Fruit fly (Drosophila melanogaster) whole organism, embryonic: ENCODE measurements around the gene CG7080.

ENCODE experiments used
- Antp ChIP-seq: fragments of 200-800 bp; sonication (Bioruptor generic); optimal IDR thresholded peaks from 3 replicates; lab custom pipeline; 2016; ENCODE audit warnings: missing biosample characterization, missing genetic modification characterization
- C15 ChIP-seq: fragments of 200-800 bp; sonication (Bioruptor generic); IDR thresholded peaks from 3 replicates; pipeline ENCODE4 v1.3.6; 2022; ENCODE audit warnings: missing biosample characterization, missing genetic modification characterization
- CG10147 ChIP-seq: fragments of 200-800 bp; sonication (Bioruptor generic); optimal IDR thresholded peaks from 2 replicates; lab custom pipeline; 2019; ENCODE audit warnings: missing biosample characterization, mild to moderate bottlenecking, missing genetic modification characterization, moderate library complexity
- CG10209 ChIP-seq: fragments of 200-800 bp; sonication (Bioruptor generic); optimal IDR thresholded peaks from 3 replicates; lab custom pipeline; 2017; ENCODE audit warnings: missing biosample characterization, mild to moderate bottlenecking, missing genetic modification characterization, missing genetic modification reagents
- CG12744 ChIP-seq: fragments of 200-800 bp; sonication (Bioruptor generic); optimal IDR thresholded peaks from 2 replicates; lab custom pipeline; 2016; ENCODE audit warnings: missing biosample characterization, missing genetic modification characterization
- CG14050 ChIP-seq: fragments of 200-800 bp; sonication (Bioruptor generic); IDR thresholded peaks from 3 replicates; pipeline ENCODE4 v1.3.6; 2022; ENCODE audit warnings: missing biosample characterization, missing genetic modification characterization
- CG14441 ChIP-seq: fragments of 200-800 bp; sonication (Bioruptor generic); IDR thresholded peaks from 2 replicates; pipeline ENCODE4 v1.3.6; 2022; ENCODE audit warnings: missing biosample characterization, missing genetic modification characterization
- CG15514 ChIP-seq: fragments of 200-800 bp; sonication (Bioruptor generic); optimal IDR thresholded peaks from 3 replicates; lab custom pipeline; 2017; ENCODE audit warnings: missing biosample characterization, missing genetic modification characterization, mild to moderate bottlenecking, moderate library complexity, missing genetic modification reagents
- CG17328 ChIP-seq: fragments of 200-800 bp; sonication (Bioruptor generic); IDR thresholded peaks from 2 replicates; pipeline ENCODE4 v1.3.6; 2022; ENCODE audit warnings: missing biosample characterization, missing genetic modification characterization
- CG17568 ChIP-seq: fragments of 200-800 bp; sonication (Bioruptor generic); optimal IDR thresholded peaks from 2 replicates; lab custom pipeline; 2018; ENCODE audit warnings: missing biosample characterization, mild to moderate bottlenecking, missing genetic modification characterization, moderate library complexity
- CG18764 ChIP-seq: fragments of 200-800 bp; sonication (Bioruptor generic); optimal IDR thresholded peaks from 3 replicates; lab custom pipeline; 2016; ENCODE audit warnings: missing biosample characterization, missing genetic modification characterization
- CG2202 ChIP-seq: fragments of 200-800 bp; sonication (Bioruptor generic); optimal IDR thresholded peaks from 2 replicates; lab custom pipeline; 2018; ENCODE audit warnings: missing biosample characterization, mild to moderate bottlenecking, missing genetic modification characterization
- CG33213 ChIP-seq: fragments of 200-800 bp; sonication (Bioruptor generic); optimal IDR thresholded peaks from 3 replicates; lab custom pipeline; 2016; ENCODE audit warnings: missing biosample characterization, missing genetic modification characterization
- CG6272 ChIP-seq: fragments of 200-800 bp; sonication (Bioruptor generic); IDR thresholded peaks from 2 replicates; pipeline ENCODE4 v1.3.6; 2022; ENCODE audit warnings: missing biosample characterization, missing genetic modification characterization
- CG7271 ChIP-seq: fragments of 200-800 bp; sonication (Bioruptor generic); optimal IDR thresholded peaks from 2 replicates; lab custom pipeline; 2018; ENCODE audit warnings: missing biosample characterization, mild to moderate bottlenecking, missing genetic modification characterization, moderate library complexity
- CG7745 ChIP-seq: fragments of 200-800 bp; sonication (Bioruptor generic); optimal IDR thresholded peaks from 2 replicates; lab custom pipeline; 2018; ENCODE audit warnings: missing biosample characterization, mild to moderate bottlenecking, missing genetic modification characterization, moderate library complexity
- CG8478 ChIP-seq: fragments of >200 bp; optimal IDR thresholded peaks from 2 replicates; lab custom pipeline; 2018
- CG9215 ChIP-seq: fragments of 200-800 bp; sonication (Bioruptor generic); IDR thresholded peaks from 2 replicates; pipeline ENCODE4 v1.3.6; 2022; ENCODE audit warnings: missing biosample characterization, missing genetic modification characterization
- CG9609 ChIP-seq: fragments of 200-800 bp; sonication (Bioruptor generic); optimal IDR thresholded peaks from 3 replicates; lab custom pipeline; 2016; ENCODE audit warnings: missing biosample characterization, missing genetic modification characterization
- CG9932 ChIP-seq: fragments of 200-800 bp; sonication (Bioruptor generic); IDR thresholded peaks from 2 replicates; pipeline ENCODE4 v1.3.6; 2022; ENCODE audit warnings: missing biosample characterization, missing genetic modification characterization
- CHES-1-like ChIP-seq: fragments of 200-800 bp; sonication (Bioruptor generic); optimal IDR thresholded peaks from 2 replicates; lab custom pipeline; 2016; ENCODE audit warnings: missing biosample characterization, missing genetic modification characterization
- ERR ChIP-seq: fragments of 200-800 bp; sonication (Bioruptor generic); optimal IDR thresholded peaks from 2 replicates; lab custom pipeline; 2016; ENCODE audit warnings: missing biosample characterization, missing genetic modification characterization
- Hr51 ChIP-seq, 2 experiments: fragments of 200-800 bp; sonication (Bioruptor generic); optimal IDR thresholded peaks; 2 replicates in 1 of 2; 3 replicates in 1 of 2; lab custom pipeline; 2016 to 2018; ENCODE audit warnings: missing biosample characterization in 2 of 2, missing genetic modification characterization in 2 of 2, mild to moderate bottlenecking in 1 of 2, moderate library complexity in 1 of 2
- Hr78 ChIP-seq, 2 experiments: fragments of 200-800 bp in 1 of 2; fragments of >200 bp in 1 of 2; sonication (Bioruptor generic) in 1 of 2; optimal IDR thresholded peaks; 2 replicates each; lab custom pipeline; 2017 to 2019; ENCODE audit warnings: missing biosample characterization in 2 of 2, missing genetic modification characterization in 2 of 2, mild to moderate bottlenecking in 1 of 2, moderate library complexity in 1 of 2
- Meics ChIP-seq: fragments of 200-800 bp; sonication (Bioruptor generic); optimal IDR thresholded peaks from 2 replicates; lab custom pipeline; 2017; ENCODE audit warnings: missing biosample characterization, mild to moderate bottlenecking, missing genetic modification characterization
- Mes4 ChIP-seq: fragments of 200-800 bp; sonication (Bioruptor generic); optimal IDR thresholded peaks from 2 replicates; lab custom pipeline; 2016; ENCODE audit warnings: missing biosample characterization, missing genetic modification characterization
- NFAT ChIP-seq: fragments of 200-800 bp; sonication (Bioruptor generic); IDR thresholded peaks from 2 replicates; pipeline ENCODE4 v1.3.6; 2022; ENCODE audit warnings: missing biosample characterization, missing genetic modification characterization
- Nf-YB ChIP-seq: fragments of 200-800 bp; sonication (Bioruptor generic); optimal IDR thresholded peaks from 3 replicates; lab custom pipeline; 2019; ENCODE audit warnings: missing biosample characterization, mild to moderate bottlenecking, missing genetic modification characterization, moderate library complexity
- NfI ChIP-seq: fragments of 200-800 bp; sonication (Bioruptor generic); optimal IDR thresholded peaks from 3 replicates; lab custom pipeline; 2018; ENCODE audit warnings: missing biosample characterization, mild to moderate bottlenecking, missing genetic modification characterization, moderate library complexity
- Optix ChIP-seq: fragments of 200-800 bp; sonication (Bioruptor generic); IDR thresholded peaks from 3 replicates; pipeline ENCODE4 v1.3.6; 2022; ENCODE audit warnings: missing biosample characterization, missing genetic modification characterization
- Usf ChIP-seq: fragments of 200-800 bp; sonication (Bioruptor generic); optimal IDR thresholded peaks from 2 replicates; lab custom pipeline; 2017; ENCODE audit warnings: missing genotype, missing biosample characterization, missing genetic modification characterization
- YL-1 ChIP-seq: fragments of 200-800 bp; sonication (Bioruptor generic); optimal IDR thresholded peaks from 3 replicates; lab custom pipeline; 2017; ENCODE audit warnings: missing biosample characterization, mild to moderate bottlenecking, missing genetic modification characterization
- ab ChIP-seq: fragments of 200-800 bp; sonication (Bioruptor generic); optimal IDR thresholded peaks from 2 replicates; lab custom pipeline; 2016; ENCODE audit warnings: missing biosample characterization, missing genetic modification characterization
- ash1 ChIP-seq: fragments of 200-800 bp; sonication (Bioruptor generic); optimal IDR thresholded peaks from 2 replicates; lab custom pipeline; 2018; ENCODE audit warnings: missing biosample characterization, mild to moderate bottlenecking, missing genetic modification characterization
- crol ChIP-seq: fragments of 200-800 bp; sonication (Bioruptor generic); IDR thresholded peaks from 2 replicates; pipeline ENCODE4 v1.3.6; 2022; ENCODE audit warnings: missing biosample characterization, missing genetic modification characterization
- danr ChIP-seq: fragments of 200-800 bp; sonication (Bioruptor generic); IDR thresholded peaks from 2 replicates; pipeline ENCODE4 v1.3.6; 2022; ENCODE audit warnings: missing biosample characterization, missing genetic modification characterization
- ewg ChIP-seq: fragments of 200-800 bp; sonication (Bioruptor generic); optimal IDR thresholded peaks from 3 replicates; lab custom pipeline; 2017; ENCODE audit warnings: mild to moderate bottlenecking, missing biosample characterization, missing genetic modification reagents, missing genetic modification characterization
- hkb ChIP-seq, 2 experiments: fragments of 200-800 bp in 1 of 2; fragments of >200 bp in 1 of 2; sonication (Bioruptor generic) in 1 of 2; IDR thresholded peaks in 1 of 2; optimal IDR thresholded peaks in 1 of 2; 2 replicates each; pipeline versions ENCODE4 v1.3.6 to Lab custom; 2017 to 2022; ENCODE audit warnings: missing biosample characterization in 1 of 2, missing genetic modification characterization in 1 of 2
- jumu ChIP-seq: fragments of 200-800 bp; sonication (Bioruptor generic); optimal IDR thresholded peaks from 3 replicates; lab custom pipeline; 2016; ENCODE audit warnings: missing biosample characterization, missing genetic modification characterization
- lilli ChIP-seq: fragments of 200-800 bp; sonication (Bioruptor generic); optimal IDR thresholded peaks from 3 replicates; lab custom pipeline; 2016; ENCODE audit warnings: missing biosample characterization, missing genetic modification characterization
- nau ChIP-seq: fragments of 200-800 bp; sonication (Bioruptor generic); optimal IDR thresholded peaks from 3 replicates; lab custom pipeline; 2017; ENCODE audit warnings: missing biosample characterization, mild to moderate bottlenecking, missing genetic modification characterization, missing genetic modification reagents
- p53 ChIP-seq: fragments of 200-800 bp; sonication (Bioruptor generic); optimal IDR thresholded peaks from 2 replicates; lab custom pipeline; 2016; ENCODE audit warnings: missing biosample characterization, missing genetic modification characterization
- pan ChIP-seq, 4 experiments: fragments of >200 bp in 3 of 4; fragments of 200-800 bp in 1 of 4; sonication (Bioruptor generic) in 1 of 4; optimal IDR thresholded peaks in 3 of 4; IDR thresholded peaks in 1 of 4; 2 replicates each; pipeline versions ENCODE4 v1.3.6 to Lab custom; 2017 to 2022; ENCODE audit warnings: missing biosample characterization in 2 of 4, missing genetic modification characterization in 2 of 4, mixed read lengths in 1 of 4
- pb ChIP-seq: fragments of 200-800 bp; sonication (Bioruptor generic); optimal IDR thresholded peaks from 3 replicates; lab custom pipeline; 2016; ENCODE audit warnings: missing biosample characterization, missing genetic modification characterization
- row ChIP-seq: fragments of 200-800 bp; sonication (Bioruptor generic); IDR thresholded peaks from 3 replicates; pipeline ENCODE4 v1.3.6; 2022; ENCODE audit warnings: missing biosample characterization, missing genetic modification characterization
- sqz ChIP-seq: fragments of 200-800 bp; sonication (Bioruptor generic); optimal IDR thresholded peaks from 3 replicates; lab custom pipeline; 2018; ENCODE audit warnings: missing biosample characterization, mild to moderate bottlenecking, missing genetic modification characterization
- tna ChIP-seq: fragments of 200-800 bp; sonication (Bioruptor generic); IDR thresholded peaks from 2 replicates; pipeline ENCODE4 v1.3.6; 2022; ENCODE audit warnings: missing biosample characterization, missing genetic modification characterization; ENCODE audit not compliant: partially characterized antibody
- twi ChIP-seq: fragments of 200-800 bp; optimal IDR thresholded peaks from 2 replicates; lab custom pipeline; 2019; ENCODE audit warnings: missing biosample characterization, mild to moderate bottlenecking, missing genetic modification characterization, moderate library complexity
- wor ChIP-seq: fragments of 200-800 bp; sonication (Bioruptor generic); IDR thresholded peaks from 2 replicates; pipeline ENCODE4 v1.3.6; 2022; ENCODE audit warnings: missing biosample characterization, missing genetic modification characterization
- zfh1 ChIP-seq: fragments of 200-800 bp; sonication (Bioruptor generic); IDR thresholded peaks from 3 replicates; pipeline ENCODE4 v1.3.6; 2022; ENCODE audit warnings: missing biosample characterization, missing genetic modification characterization

Gene CG7080

DNA sequence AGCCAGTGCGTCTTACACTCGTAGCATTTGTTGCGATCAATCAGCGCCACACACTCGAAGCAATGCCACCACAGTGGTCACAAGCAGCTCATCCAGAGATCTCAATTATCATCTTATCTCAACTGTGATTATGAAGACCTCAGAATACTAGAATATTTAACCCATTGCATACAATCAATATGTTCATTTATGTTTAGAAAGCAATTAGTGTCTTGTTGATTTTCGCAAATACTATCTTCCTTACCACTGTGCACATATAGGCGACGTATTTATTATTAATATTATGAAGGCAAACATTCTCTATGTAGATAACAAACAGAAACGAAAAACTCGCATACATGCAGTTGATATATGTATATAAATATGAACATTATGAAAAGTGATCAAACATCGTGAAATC is 29.7 kb downstream of the CG7080 start (continued):
- TF ChIP-seq CG17328 (GFP tag; lab: Robert Waterston, UW) (peak; percentile 79), zfh1 (peak; percentile 80), Antp (peak; percentile 20), ab (GFP tag; lab: Kevin White, UChicago) (no peak), sqz (peak; percentile 36), CG15514 (GFP tag; lab: Kevin White, UChicago) (peak; percentile 32), Nf-YB (peak; percentile 59), ewg (GFP tag; lab: Kevin White, UChicago) (peak; percentile 62), p53 (no peak), Meics (GFP tag; lab: Kevin White, UChicago) (peak; percentile 52), CG2202 (peak; percentile 82), jumu (GFP tag; lab: Kevin White, UChicago) (no peak), CG9215 (GFP tag; lab: Robert Waterston, UW) (no peak), CG14441 (peak; percentile 82), C15 (GFP tag; lab: Robert Waterston, UW) (no peak), lilli (GFP tag; lab: Kevin White, UChicago) (peak; percentile 52), CG17568 (peak; percentile 74), YL-1 (peak; percentile 32), CG9932 (GFP tag; lab: Robert Waterston, UW) (no peak), CG12744 (peak; percentile 34), CG10209 (GFP tag; lab: Kevin White, UChicago) (peak; percentile 81), ERR (GFP tag; lab: Kevin White, UChicago) (no peak), Hr78 (GFP tag; optimal IDR thresholded peaks at IDR 0.05; lab: Kevin White, UChicago) (peak in 1 of 2 experiments; percentile 34), pb (no peak), wor (GFP tag; lab: Robert Waterston, UW) (0 out of 2 replicates have a peak, but pooled peaks have one; percentile 16), CG6272 (GFP tag; lab: Robert Waterston, UW) (peak; percentile 55), CG18764 (GFP tag; lab: Kevin White, UChicago) (peak; percentile 84), CG9609 (GFP tag; lab: Kevin White, UChicago) (peak; percentile 23), crol (no peak), CG8478 (lab: Kevin White, UChicago) (no peak), CG10147 (GFP tag; lab: Kevin White, UChicago) (peak; percentile 40), CG7271 (tag; lab: Kevin White, UChicago) (peak; percentile 82), Mes4 (GFP tag; lab: Kevin White, UChicago) (peak; percentile 62), Usf (GFP tag; lab: Kevin White, UChicago) (no peak), CHES-1-like (GFP tag; lab: Kevin White, UChicago) (peak; percentile 17), NfI (GFP tag; lab: Kevin White, UChicago) (peak; percentile 53), nau (peak; percentile 86), CG7745 (tag; lab: Kevin White, UChicago) (peak; percentile 60), Optix (GFP tag; lab: Robert Waterston, UW) (peak; percentile 60; the same call in 1 of the 3 replicates), tna (no peak), hkb (optimal IDR thresholded peaks at IDR 0.05; lab: Kevin White, UChicago) (no peak), hkb (GFP tag; IDR thresholded peaks at IDR 0.05; lab: Robert Waterston, UW) (peak; percentile 74), danr (GFP tag; lab: Robert Waterston, UW) (peak; percentile 58), CG14050 (peak; percentile 52; the same call in 1 of the 3 replicates), Hr51 (GFP tag; optimal IDR thresholded peaks at IDR 0.05; lab: Kevin White, UChicago) (peak; percentile 27 to 58), NFAT (0 out of 2 replicates have a peak, but pooled peaks have one; percentile 31), pan (optimal IDR thresholded peaks at IDR 0.05; lab: Kevin White, UChicago) (no peak), pan (GFP tag; optimal IDR thresholded peaks at IDR 0.05 in 1 of 2, IDR thresholded peaks at IDR 0.05 in 1 of 2) (peak in 1 of 2 experiments; percentile 85), CG33213 (GFP tag; lab: Kevin White, UChicago) (peak; percentile 51), ash1 (GFP tag; lab: Kevin White, UChicago) (no peak), twi (tag; lab: Kevin White, UChicago) (peak; percentile 42), row (GFP tag; lab: Robert Waterston, UW) (peak; percentile 67; the same call in 2 of the 3 replicates)
